Worm (Caenorhabditis elegans) whole organism, L1 larva: ENCODE results near the gene dod-23.

Experiments
- ces-1 ChIP-seq: fragments of 150-350 bp; optimal IDR thresholded peaks from 2 replicates; lab custom pipeline; 2014; ENCODE audit warnings: missing biosample characterization, missing genetic modification reagents, missing genetic modification characterization
- fkh-10 ChIP-seq: sonication (generic microtip); optimal IDR thresholded peaks from 2 replicates; lab custom pipeline; 2017; ENCODE audit warnings: missing biosample characterization, missing genetic modification reagents, missing genetic modification characterization
- lin-15B ChIP-seq: fragments of 150-350 bp; sonication (generic microtip); optimal IDR thresholded peaks from 3 replicates; lab custom pipeline; 2014; ENCODE audit warnings: missing biosample characterization, missing genetic modification characterization
- lsy-2 ChIP-seq, 2 experiments: fragments of 150-350 bp; optimal IDR thresholded peaks; 2 replicates each; lab custom pipeline; 2014; ENCODE audit warnings: missing biosample characterization in 2 of 2, missing genetic modification characterization in 2 of 2
- nhr-11 ChIP-seq: fragments of 150-350 bp; optimal IDR thresholded peaks from 2 replicates; lab custom pipeline; 2014; ENCODE audit warnings: missing biosample characterization, missing genetic modification characterization
- unc-62 ChIP-seq: fragments of 150-350 bp; optimal IDR thresholded peaks from 2 replicates; lab custom pipeline; 2014; ENCODE audit warnings: missing biosample characterization, missing genetic modification reagents, missing genetic modification characterization
- ztf-11 ChIP-seq, 2 experiments: sonication (generic microtip); optimal IDR thresholded peaks; 2 replicates each; lab custom pipeline; 2016 to 2017; ENCODE audit warnings: missing genetic modification characterization in 2 of 2, missing biosample characterization in 1 of 2, missing compliant biosample characterization in 1 of 2

DNA sequence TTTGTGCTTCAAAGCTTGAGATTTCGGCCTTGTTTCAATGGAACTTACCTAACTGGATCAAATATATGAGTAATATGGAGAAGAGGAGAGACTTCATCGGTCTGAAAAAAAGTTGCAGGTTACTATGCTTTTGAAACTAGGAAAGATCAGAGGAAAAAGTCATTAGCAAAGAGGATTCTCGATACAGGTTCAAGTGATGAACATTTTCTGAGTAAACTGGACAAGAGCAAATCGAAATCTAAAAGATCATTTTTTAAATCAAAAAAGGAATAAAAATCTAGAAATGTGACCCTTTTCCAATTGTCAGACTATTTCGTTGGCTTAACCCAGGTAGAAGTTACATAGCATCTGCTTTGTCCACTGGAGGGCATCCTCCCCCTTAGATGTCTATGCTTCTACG is 5.8 kb upstream of the dod-23 start, which contains the start of gene skpo-1:
- TF ChIP-seq lsy-2 (tag; optimal IDR thresholded peaks at IDR 0.05; lab: Kevin White, UChicago) (no peak), ces-1 (no peak), unc-62 (no peak), ztf-11 (tag; optimal IDR thresholded peaks at IDR 0.05; lab: Kevin White, UChicago) (no peak), fkh-10 (no peak), lin-15B (no peak), nhr-11 (tag; lab: Kevin White, UChicago) (no peak)
